Fruit fly (Drosophila melanogaster): Measurements from ENCODE around the gene Naam.

DNA sequence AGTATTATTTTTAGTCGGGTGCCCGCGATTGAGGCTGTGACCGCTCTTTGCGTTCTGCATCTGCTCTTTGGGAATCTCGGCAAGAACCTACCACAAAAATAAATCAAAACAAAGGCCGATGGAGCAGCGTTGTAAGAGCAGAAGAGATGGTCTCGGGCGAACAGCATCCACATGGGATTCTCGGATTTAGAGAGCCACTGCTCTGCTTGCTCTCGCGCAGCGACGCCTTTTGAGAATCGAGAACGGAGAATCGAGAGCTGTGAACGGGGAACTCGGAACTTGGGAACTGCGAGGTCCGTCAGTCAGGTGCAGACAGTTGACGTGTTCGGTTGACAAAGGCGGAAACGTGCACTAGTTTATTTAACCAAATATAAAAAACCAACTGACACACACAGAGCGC, 59.2 kb downstream of the Naam start, which contains the start of gene GluClalpha:
- no peak for TF ChIP-seq pan (optimal IDR thresholded peaks at IDR 0.05)
- TF ChIP-seq psq (optimal IDR thresholded peaks at IDR 0.05): no peak
- TF ChIP-seq CG8478 (optimal IDR thresholded peaks at IDR 0.05): no peak
- TF ChIP-seq Dll (optimal IDR thresholded peaks at IDR 0.05): peak; percentile 33
- TF ChIP-seq usp (GFP tag; optimal IDR thresholded peaks at IDR 0.05): no peak

Measured in whole organism.